Fruit fly (Drosophila melanogaster): Measurements from ENCODE around the gene sens-2.

Gene sens-2

DNA sequence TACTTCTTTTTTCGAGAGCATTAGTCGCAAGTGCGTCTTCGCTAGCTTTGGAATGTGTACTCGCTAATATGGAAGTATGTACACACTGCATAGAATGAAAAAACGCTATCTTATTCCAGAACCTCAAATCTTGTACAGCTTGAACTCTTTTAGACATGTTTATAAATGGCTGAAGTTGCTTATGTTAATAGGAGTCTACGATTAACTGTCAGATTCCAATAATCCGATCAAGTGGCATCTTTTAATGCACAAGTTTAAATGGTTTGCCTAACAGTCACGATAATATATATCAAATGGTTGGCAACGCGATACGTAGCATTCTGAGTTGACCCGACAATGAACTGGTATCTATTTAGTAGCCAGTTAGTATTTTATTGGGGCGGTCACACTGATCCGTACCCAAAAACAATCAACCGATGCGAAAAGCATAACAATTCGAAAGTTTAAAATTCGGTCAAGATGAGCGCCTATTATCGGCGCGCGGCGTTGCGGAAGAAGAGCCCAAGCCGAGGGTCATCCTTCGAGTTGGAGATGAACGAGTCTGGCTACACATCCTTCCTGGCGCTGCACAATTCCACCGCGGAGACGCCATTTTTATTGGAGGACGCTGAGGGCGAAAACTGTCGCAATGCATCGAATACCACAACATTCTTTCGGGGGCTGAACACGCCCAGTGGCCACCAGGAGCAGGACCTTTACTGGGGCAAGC, 30.4 kb downstream of the sens-2 start, which contains the start of gene Rca1 (continued):
- TF ChIP-seq dan (GFP tag; IDR thresholded peaks at IDR 0.05) (no peak), pros (GFP tag; optimal IDR thresholded peaks at IDR 0.05) (no peak), Dp (GFP tag; optimal IDR thresholded peaks at IDR 0.05) (peak; percentile 42), ase (GFP tag; IDR thresholded peaks at IDR 0.05) (no peak), Hey (tag; optimal IDR thresholded peaks at IDR 0.05) (no peak), CG5953 (GFP tag; IDR thresholded peaks at IDR 0.05) (0 out of 2 replicates have a peak, but pooled peaks have one; percentile 16), ewg (GFP tag; optimal IDR thresholded peaks at IDR 0.05) (no peak), Awh (GFP tag; IDR thresholded peaks at IDR 0.05) (no peak), hkb (optimal IDR thresholded peaks at IDR 0.05) (no peak), hkb (GFP tag; IDR thresholded peaks at IDR 0.05) (no peak), abd-A (tag; optimal IDR thresholded peaks at IDR 0.05) (no peak), gfzf (GFP tag; optimal IDR thresholded peaks at IDR 0.05) (peak; percentile 87), BEAF-32 (GFP tag; optimal IDR thresholded peaks at IDR 0.05) (peak; percentile 73), E2f2 (GFP tag; IDR thresholded peaks at IDR 0.05) (peak; percentile 32; the same call in 1 of the 2 replicates), YL-1 (GFP tag; optimal IDR thresholded peaks at IDR 0.05) (peak; percentile 58), CG31441 (GFP tag; IDR thresholded peaks at IDR 0.05) (no peak; the same call in 1 of the 2 replicates), CG10431 (GFP tag; optimal IDR thresholded peaks at IDR 0.05) (no peak), Fer3 (tag; optimal IDR thresholded peaks at IDR 0.05) (no peak), CG2875 (GFP tag; optimal IDR thresholded peaks at IDR 0.05) (no peak), CG13775 (GFP tag; optimal IDR thresholded peaks at IDR 0.05) (no peak), Dek (tag; optimal IDR thresholded peaks at IDR 0.05) (peak; percentile 12), Ets97D (GFP tag; optimal IDR thresholded peaks at IDR 0.05) (peak; percentile 74), CG11696 (GFP tag; IDR thresholded peaks at IDR 0.05) (no peak), CG12071 (GFP tag; optimal IDR thresholded peaks at IDR 0.05) (no peak), CG8290 (GFP tag; optimal IDR thresholded peaks at IDR 0.05) (peak; percentile 25), CG8290 (tag; optimal IDR thresholded peaks at IDR 0.05) (no peak), fd96Cb (tag; optimal IDR thresholded peaks at IDR 0.05) (no peak), ash1 (GFP tag; optimal IDR thresholded peaks at IDR 0.05) (no peak), NK7.1 (GFP tag; optimal IDR thresholded peaks at IDR 0.05) (no peak), sens (GFP tag) (peak; percentile 79), pnt (GFP tag; optimal IDR thresholded peaks at IDR 0.05) (no peak), Med (GFP tag) (peak; percentile 69), Bgb (GFP tag; IDR thresholded peaks at IDR 0.05; ENCODE audit: partially characterized antibody) (peak; percentile 45; the same call in 1 of the 2 replicates), CG11560 (tag; IDR thresholded peaks at IDR 0.05) (no peak), gsb (GFP tag; IDR thresholded peaks at IDR 0.05) (no peak), dmrt99B (tag; optimal IDR thresholded peaks at IDR 0.05) (no peak), D19A (tag; optimal IDR thresholded peaks at IDR 0.05) (no peak), gsb-n (tag; optimal IDR thresholded peaks at IDR 0.05) (no peak), Lpt (GFP tag; optimal IDR thresholded peaks at IDR 0.05) (no peak), repo (GFP tag; optimal IDR thresholded peaks at IDR 0.05) (no peak), Mrtf (GFP tag; IDR thresholded peaks at IDR 0.05) (no peak), CG33213 (GFP tag; optimal IDR thresholded peaks at IDR 0.05) (peak; percentile 16), CG3847 (GFP tag; IDR thresholded peaks at IDR 0.05) (peak; percentile 38; the same call in 1 of the 2 replicates), Abd-B (GFP tag; optimal IDR thresholded peaks at IDR 0.05) (peak; percentile 7), CG6791 (GFP tag; IDR thresholded peaks at IDR 0.05; ENCODE audit: partially characterized antibody) (no peak), prd (optimal IDR thresholded peaks at IDR 0.05) (no peak), prd (GFP tag; IDR thresholded peaks at IDR 0.05) (no peak), ranshi (GFP tag; IDR thresholded peaks at IDR 0.05) (no peak), bab2 (GFP tag; optimal IDR thresholded peaks at IDR 0.05) (no peak), Nf-YA (GFP tag; IDR thresholded peaks at IDR 0.05) (no peak), CG12219 (GFP tag; optimal IDR thresholded peaks at IDR 0.05) (no peak)

Data from whole organism, embryonic.